Worm (Caenorhabditis elegans): Measurements from ENCODE around the gene vhl-1.

The vhl-1 gene

ce11 chrX:11323225-11323624 is 16.1 kb downstream of the vhl-1 start:
- peak; percentile 13 for TF ChIP-seq nhr-28 (tag; optimal IDR thresholded peaks at IDR 0.05)
- TF ChIP-seq daf-16 (GFP tag; optimal IDR thresholded peaks at IDR 0.05) = no peak
- peak; percentile 40 for TF ChIP-seq daf-16 (tag; optimal IDR thresholded peaks at IDR 0.05)
- TF ChIP-seq ceh-62 (tag; optimal IDR thresholded peaks at IDR 0.05) = no peak
- peak; percentile 44; the same call in 1 of the 2 replicates for TF ChIP-seq dmd-6 (GFP tag; IDR thresholded peaks at IDR 0.05)
- no peak for TF ChIP-seq lsy-2 (tag; optimal IDR thresholded peaks at IDR 0.05)
- TF ChIP-seq aha-1 (tag) = peak; percentile 5
- no peak for TF ChIP-seq ZK337.2 (GFP tag; IDR thresholded peaks at IDR 0.05)
- peak; percentile 80 for TF ChIP-seq pqm-1 (tag; optimal IDR thresholded peaks at IDR 0.05)
- no peak for TF ChIP-seq ctbp-1 (GFP tag; IDR thresholded peaks at IDR 0.05)

- peak in 1 of 2 experiments; percentile 29 for TF ChIP-seq mdl-1 (tag; optimal IDR thresholded peaks at IDR 0.05)
- TF ChIP-seq nhr-42 (GFP tag; IDR thresholded peaks at IDR 0.05) = no peak
- no peak for TF ChIP-seq snpc-4 (tag; optimal IDR thresholded peaks at IDR 0.05)
- peak; percentile 68 for TF ChIP-seq mxl-3 (GFP tag; optimal IDR thresholded peaks at IDR 0.05)
- peak; percentile 98 for TF ChIP-seq pqm-1 (tag; optimal IDR thresholded peaks at IDR 0.05)
- peak; percentile 36; the same call in 1 of the 2 replicates for TF ChIP-seq tra-1 (GFP tag; IDR thresholded peaks at IDR 0.05)
- peak; percentile 63 for TF ChIP-seq dmd-6 (GFP tag; IDR thresholded peaks at IDR 0.05)
- TF ChIP-seq dve-1 (tag; optimal IDR thresholded peaks at IDR 0.05; ENCODE audit: insufficient read depth) = no peak
- no peak for TF ChIP-seq Y105C5A.15 (GFP tag; IDR thresholded peaks at IDR 0.05)
- TF ChIP-seq ceh-44 (GFP tag; IDR thresholded peaks at IDR 0.05) = no peak
- TF ChIP-seq php-3 (GFP tag; IDR thresholded peaks at IDR 0.05) = no peak
- no peak for TF ChIP-seq zfp-2 (tag; optimal IDR thresholded peaks at IDR 0.05)
- peak; percentile 57 for TF ChIP-seq nhr-77 (tag; optimal IDR thresholded peaks at IDR 0.05)
- TF ChIP-seq zag-1 (tag; optimal IDR thresholded peaks at IDR 0.05) = no peak
- no peak for TF ChIP-seq daf-19 (GFP tag; conservative IDR thresholded peaks at IDR 0.05)
- TF ChIP-seq hif-1 (tag; optimal IDR thresholded peaks at IDR 0.05) = no peak
- no peak for TF ChIP-seq ctbp-1 (GFP tag; IDR thresholded peaks at IDR 0.05)
- peak; percentile 87 for TF ChIP-seq nhr-28 (tag; optimal IDR thresholded peaks at IDR 0.05)
- no peak for TF ChIP-seq daf-16 (GFP tag; optimal IDR thresholded peaks at IDR 0.05)
- TF ChIP-seq daf-16 (tag; optimal IDR thresholded peaks at IDR 0.05) = peak; percentile 88
- no peak for TF ChIP-seq Y48G9A.11 (GFP tag; IDR thresholded peaks at IDR 0.05)
Measured at ce11 chrX:11324240-11324639, 17.1 kb downstream of the vhl-1 start, which contains the start of gene asm-2. asm-2 (minus strand) TSS chrX:11324251.

- no peak for TF ChIP-seq daf-16 (GFP tag; optimal IDR thresholded peaks at IDR 0.05)
- no peak for TF ChIP-seq daf-16 (tag; optimal IDR thresholded peaks at IDR 0.05)
- no peak for TF ChIP-seq nhr-10 (tag; optimal IDR thresholded peaks at IDR 0.05)
- no peak for TF ChIP-seq zfp-2 (tag; optimal IDR thresholded peaks at IDR 0.05)
- no peak for TF ChIP-seq lin-38 (GFP tag; IDR thresholded peaks at IDR 0.05)
- no peak for TF ChIP-seq duxl-1 (tag; optimal IDR thresholded peaks at IDR 0.05; ENCODE audit: poor library complexity)
- no peak for TF ChIP-seq daf-19 (GFP tag; conservative IDR thresholded peaks at IDR 0.05)
- TF ChIP-seq hlh-30 (tag; optimal IDR thresholded peaks at IDR 0.05; ENCODE audit: insufficient read depth) = no peak
- TF ChIP-seq daf-12 (tag; optimal IDR thresholded peaks at IDR 0.05) = no peak
- TF ChIP-seq dpl-1 (GFP tag; optimal IDR thresholded peaks at IDR 0.05) = no peak
- no peak for TF ChIP-seq nhr-111 (GFP tag; optimal IDR thresholded peaks at IDR 0.05)
- TF ChIP-seq T20F7.1 (GFP tag; optimal IDR thresholded peaks at IDR 0.05) = no peak
- no peak for TF ChIP-seq nhr-42 (GFP tag; IDR thresholded peaks at IDR 0.05)
- TF ChIP-seq Y48G9A.11 (GFP tag; IDR thresholded peaks at IDR 0.05) = no peak
- TF ChIP-seq mes-2 (tag; optimal IDR thresholded peaks at IDR 0.05; ENCODE audit: poor library complexity, severe bottlenecking) = no peak
- no peak for TF ChIP-seq F37D6.2 (tag; optimal IDR thresholded peaks at IDR 0.05)
- TF ChIP-seq pqm-1 (tag; optimal IDR thresholded peaks at IDR 0.05) = no peak
Measured at ce11 chrX:11326827-11327226, 19.7 kb downstream of the vhl-1 start, which contains the start of gene ZK455.5. ZK455.5 (minus strand) TSS chrX:11326927.

ce11 chrX:11328710-11329109 is 21.6 kb downstream of the vhl-1 start:
- TF ChIP-seq ama-1 (optimal IDR thresholded peaks at IDR 0.05) (no peak), lin-1 (GFP tag; IDR thresholded peaks at IDR 0.05) (no peak), nhr-6 (tag; optimal IDR thresholded peaks at IDR 0.05) (no peak), unc-62 (GFP tag; optimal IDR thresholded peaks at IDR 0.05 in 1 of 2) (no peak), unc-62 (tag; optimal IDR thresholded peaks at IDR 0.05) (no peak), ztf-7 (tag; optimal IDR thresholded peaks at IDR 0.05) (no peak), F49E8.2 (tag; optimal IDR thresholded peaks at IDR 0.05; ENCODE audit: borderline replicate concordance) (no peak), daf-16 (GFP tag; optimal IDR thresholded peaks at IDR 0.05) (no peak), daf-16 (tag; optimal IDR thresholded peaks at IDR 0.05) (no peak), snpc-4 (tag; optimal IDR thresholded peaks at IDR 0.05) (no peak), sdz-12 (GFP tag; optimal IDR thresholded peaks at IDR 0.05) (no peak), T26A8.4 (GFP tag; IDR thresholded peaks at IDR 0.05) (no peak)

All from whole organism, L4 larva.